Worm (Caenorhabditis elegans) whole organism, L4 larva: ENCODE results near the gene tiar-2.

Experiments used
- F49E8.2 ChIP-seq: sonication (generic microtip); optimal IDR thresholded peaks from 2 replicates; lab custom pipeline; 2016; ENCODE audit warnings: missing compliant biosample characterization, mild to moderate bottlenecking, missing genetic modification characterization, borderline replicate concordance
- T26A8.4 ChIP-seq: fragments of 200-800 bp; sonication (Bioruptor generic); IDR thresholded peaks from 2 replicates; pipeline ENCODE4 v1.3.6; 2022; ENCODE audit warnings: missing genetic modification characterization, missing compliant biosample characterization
- Y48G9A.11 ChIP-seq: fragments of 200-800 bp; sonication (Bioruptor generic); IDR thresholded peaks from 2 replicates; pipeline ENCODE4 v1.3.6; 2022; ENCODE audit warnings: missing genetic modification reagents, missing genetic modification characterization, missing compliant biosample characterization
- Y5F2A.4 ChIP-seq: fragments of 200-800 bp; sonication (Bioruptor generic); optimal IDR thresholded peaks from 2 replicates; lab custom pipeline; 2018; ENCODE audit warnings: mild to moderate bottlenecking, missing genetic modification characterization, missing compliant biosample characterization
- aha-1 ChIP-seq: fragments of 150-350 bp; peaks from one replicate; lab custom pipeline; 2014; ENCODE audit warnings: missing biosample characterization, missing genetic modification characterization
- aly-2 ChIP-seq: sonication (generic microtip); optimal IDR thresholded peaks from 2 replicates; lab custom pipeline; 2018; ENCODE audit warnings: missing biosample characterization, missing genetic modification characterization
- ama-1 ChIP-seq: fragments of 150-350 bp; optimal IDR thresholded peaks from 2 replicates; lab custom pipeline; 2014; ENCODE audit warnings: inconsistent platforms, mixed read lengths
- ceh-28 ChIP-seq: fragments of 150-350 bp; optimal IDR thresholded peaks from 2 replicates; lab custom pipeline; 2014; ENCODE audit warnings: missing biosample characterization, missing genetic modification reagents, missing genetic modification characterization
- ceh-32 ChIP-seq: sonication (generic microtip); optimal IDR thresholded peaks from 2 replicates; lab custom pipeline; 2016; ENCODE audit warnings: mild to moderate bottlenecking, missing genetic modification characterization, missing compliant biosample characterization; ENCODE audit not compliant: poor library complexity
- ceh-82 ChIP-seq: sonication (generic microtip); optimal IDR thresholded peaks from 2 replicates; lab custom pipeline; 2017; ENCODE audit warnings: missing biosample characterization, missing genetic modification characterization
- ctbp-1 ChIP-seq: fragments of 200-800 bp; sonication (Bioruptor generic); IDR thresholded peaks from 2 replicates; pipeline ENCODE4 v1.3.6; 2022; ENCODE audit warnings: missing genetic modification reagents, missing genetic modification characterization, missing compliant biosample characterization
- daf-12 ChIP-seq: fragments of 150-350 bp; optimal IDR thresholded peaks from 2 replicates; lab custom pipeline; 2014; ENCODE audit warnings: missing biosample characterization, missing genetic modification reagents, missing genetic modification characterization
- daf-19 ChIP-seq: fragments of 200-800 bp; sonication (Bioruptor generic); conservative IDR thresholded peaks from 2 replicates; pipeline ENCODE4 v1.3.6; 2022; ENCODE audit warnings: missing genetic modification characterization, missing compliant biosample characterization
- dmd-6 ChIP-seq: fragments of 200-800 bp; sonication (Bioruptor generic); IDR thresholded peaks from 2 replicates; pipeline ENCODE4 v1.3.6; 2022; ENCODE audit warnings: missing genetic modification reagents, missing genetic modification characterization, missing compliant biosample characterization
- dmd-9 ChIP-seq: fragments of 200-800 bp; sonication (Bioruptor generic); IDR thresholded peaks from 2 replicates; pipeline ENCODE4 v1.3.6; 2022; ENCODE audit warnings: missing genetic modification reagents, missing genetic modification characterization, missing compliant biosample characterization
- dve-1 ChIP-seq: sonication (generic microtip); optimal IDR thresholded peaks from 2 replicates; lab custom pipeline; 2017; ENCODE audit warnings: antibody characterized with exemption, mild to moderate bottlenecking, missing genetic modification characterization, missing compliant biosample characterization; ENCODE audit not compliant: insufficient read depth
- egl-43 ChIP-seq: fragments of 200-800 bp; sonication (Bioruptor generic); IDR thresholded peaks from 2 replicates; pipeline ENCODE4 v1.3.6; 2022; ENCODE audit warnings: missing genetic modification reagents, missing genetic modification characterization, missing compliant biosample characterization
- fkh-10 ChIP-seq: fragments of 150-350 bp; optimal IDR thresholded peaks from 2 replicates; lab custom pipeline; 2014; ENCODE audit warnings: missing biosample characterization, missing genetic modification reagents, missing genetic modification characterization
- fos-1 ChIP-seq: fragments of 150-350 bp; optimal IDR thresholded peaks from 2 replicates; lab custom pipeline; 2014; ENCODE audit warnings: missing biosample characterization, missing genetic modification characterization
- gei-8 ChIP-seq: fragments of 200-800 bp; sonication (Bioruptor generic); optimal IDR thresholded peaks from 2 replicates; lab custom pipeline; 2018; ENCODE audit warnings: mild to moderate bottlenecking, missing genetic modification characterization, missing compliant biosample characterization
- hif-1 ChIP-seq, 2 experiments: sonication (generic microtip); optimal IDR thresholded peaks; 2 replicates each; lab custom pipeline; 2016 to 2017; ENCODE audit warnings: missing compliant biosample characterization in 2 of 2, missing genetic modification characterization in 2 of 2, missing genetic modification reagents in 2 of 2, missing genotype in 2 of 2, mild to moderate bottlenecking in 1 of 2
- hlh-11 ChIP-seq: fragments of 200-800 bp; sonication (Bioruptor generic); optimal IDR thresholded peaks from 2 replicates; lab custom pipeline; 2018; ENCODE audit warnings: mild to moderate bottlenecking, missing genetic modification characterization, missing compliant biosample characterization
- hlh-30 ChIP-seq: sonication (generic microtip); optimal IDR thresholded peaks from 2 replicates; lab custom pipeline; 2017; ENCODE audit warnings: antibody characterized with exemption, mild to moderate bottlenecking, missing genetic modification characterization, missing compliant biosample characterization; ENCODE audit not compliant: insufficient read depth
- hmg-1.1 ChIP-seq: fragments of 200-800 bp; sonication (Bioruptor generic); IDR thresholded peaks from 2 replicates; pipeline ENCODE4 v1.3.6; 2022; ENCODE audit warnings: missing genetic modification reagents, missing genetic modification characterization, missing compliant biosample characterization
- lsy-2 ChIP-seq, 2 experiments: fragments of 150-350 bp in 1 of 2; sonication (generic microtip) in 1 of 2; optimal IDR thresholded peaks; 2 replicates each; lab custom pipeline; 2014 to 2017; ENCODE audit warnings: missing biosample characterization in 2 of 2, missing genetic modification characterization in 2 of 2
- madf-9 ChIP-seq: fragments of 200-800 bp; sonication (Bioruptor generic); conservative IDR thresholded peaks from 2 replicates; pipeline ENCODE4 v1.3.6; 2022; ENCODE audit warnings: missing genetic modification reagents, missing genetic modification characterization, missing compliant biosample characterization
- mdl-1 ChIP-seq, 2 experiments: fragments of 150-350 bp in 1 of 2; sonication (generic microtip) in 1 of 2; optimal IDR thresholded peaks; 2 replicates each; lab custom pipeline; 2014 to 2017; ENCODE audit warnings: missing biosample characterization in 2 of 2, missing genetic modification characterization in 2 of 2
- mep-1 ChIP-seq: fragments of 150-350 bp; sonication (generic microtip); optimal IDR thresholded peaks from 3 replicates; lab custom pipeline; 2014; ENCODE audit warnings: missing biosample characterization, missing genetic modification characterization
- mes-2 ChIP-seq: sonication (generic microtip); optimal IDR thresholded peaks from 2 replicates; lab custom pipeline; 2016; ENCODE audit warnings: missing genotype, mild to moderate bottlenecking, missing genetic modification characterization, missing compliant biosample characterization; ENCODE audit not compliant: poor library complexity, severe bottlenecking
- mxl-2 ChIP-seq: fragments of 200-800 bp; sonication (Bioruptor generic); conservative IDR thresholded peaks from 2 replicates; pipeline ENCODE4 v1.3.6; 2022; ENCODE audit warnings: missing genetic modification reagents, missing genetic modification characterization, missing compliant biosample characterization
- mxl-3 ChIP-seq: fragments of 200-800 bp; sonication (Bioruptor generic); optimal IDR thresholded peaks from 2 replicates; lab custom pipeline; 2018; ENCODE audit warnings: mild to moderate bottlenecking, missing genetic modification characterization, missing compliant biosample characterization
- nhr-10 ChIP-seq: fragments of 150-350 bp; optimal IDR thresholded peaks from 2 replicates; lab custom pipeline; 2014; ENCODE audit warnings: missing biosample characterization, missing genetic modification characterization
- nhr-111 ChIP-seq: fragments of 200-800 bp; sonication (Bioruptor generic); optimal IDR thresholded peaks from 2 replicates; lab custom pipeline; 2018; ENCODE audit warnings: mild to moderate bottlenecking, missing genetic modification characterization, missing compliant biosample characterization
- nhr-28 ChIP-seq: fragments of 150-350 bp; optimal IDR thresholded peaks from 2 replicates; lab custom pipeline; 2014; ENCODE audit warnings: missing biosample characterization, missing genetic modification characterization
- nhr-42 ChIP-seq: fragments of 200-800 bp; sonication (Bioruptor generic); IDR thresholded peaks from 2 replicates; pipeline ENCODE4 v1.3.6; 2022; ENCODE audit warnings: missing genetic modification characterization, missing compliant biosample characterization
- nhr-77 ChIP-seq: fragments of 150-350 bp; optimal IDR thresholded peaks from 2 replicates; lab custom pipeline; 2014; ENCODE audit warnings: missing biosample characterization, missing genetic modification characterization
- php-3 ChIP-seq: fragments of 200-800 bp; sonication (Bioruptor generic); IDR thresholded peaks from 2 replicates; pipeline ENCODE4 v1.3.6; 2022; ENCODE audit warnings: missing genetic modification reagents, missing genetic modification characterization, missing compliant biosample characterization
- saeg-2 ChIP-seq: fragments of 200-800 bp; sonication (Bioruptor generic); IDR thresholded peaks from 2 replicates; pipeline ENCODE4 v1.3.6; 2022; ENCODE audit warnings: missing genetic modification reagents, missing genetic modification characterization, missing compliant biosample characterization
- sdz-12 ChIP-seq: fragments of 200-800 bp; sonication (Bioruptor generic); optimal IDR thresholded peaks from 2 replicates; lab custom pipeline; 2018; ENCODE audit warnings: mild to moderate bottlenecking, missing genetic modification characterization, missing compliant biosample characterization
- set-16 ChIP-seq: fragments of 200-800 bp; sonication (Bioruptor generic); IDR thresholded peaks from 2 replicates; pipeline ENCODE4 v1.3.6; 2022; ENCODE audit warnings: missing genetic modification reagents, missing genetic modification characterization, missing compliant biosample characterization
- snpc-1.2 ChIP-seq: fragments of 200-800 bp; sonication (Bioruptor generic); IDR thresholded peaks from 2 replicates; pipeline ENCODE4 v1.3.6; 2022; ENCODE audit warnings: missing genetic modification reagents, missing genetic modification characterization, missing compliant biosample characterization
- tag-97 ChIP-seq: fragments of 200-800 bp; sonication (Bioruptor generic); IDR thresholded peaks from 2 replicates; pipeline ENCODE4 v1.3.6; 2022; ENCODE audit warnings: missing genetic modification characterization, missing compliant biosample characterization
- unc-62 ChIP-seq, 3 experiments: fragments of 150-350 bp in 1 of 3; sonication (generic microtip); optimal IDR thresholded peaks in 2 of 3; peaks in 1 of 3; 1 replicate in 1 of 3; 2 replicates in 2 of 3; lab custom pipeline; 2014 to 2017; ENCODE audit warnings: missing biosample characterization in 3 of 3, missing genetic modification characterization in 3 of 3, missing genetic modification reagents in 3 of 3, missing genotype in 1 of 3
- zfp-3 ChIP-seq: fragments of 200-800 bp; sonication (Bioruptor generic); conservative IDR thresholded peaks from 2 replicates; pipeline ENCODE4 v1.3.6; 2022; ENCODE audit warnings: missing genetic modification reagents, missing genetic modification characterization, missing compliant biosample characterization
- zip-11 ChIP-seq: fragments of 200-800 bp; sonication (Bioruptor generic); IDR thresholded peaks from 2 replicates; pipeline ENCODE4 v1.3.6; 2022; ENCODE audit warnings: missing genetic modification characterization, missing compliant biosample characterization

tiar-2 gene

ce11 chrII:12796040-12796502 is 27.6 kb downstream of the tiar-2 start, which contains the start of gene cpt-1:
cpt-1 (minus strand) TSS chrII:12796452.
- TF ChIP-seq mes-2 (tag; lab: Kevin White, UChicago) (no peak), set-16 (GFP tag; lab: Robert Waterston, UW) (peak; percentile 22; the same call in 1 of the 2 replicates), ceh-32 (tag; lab: Kevin White, UChicago) (no peak), zip-11 (no peak), hlh-11 (tag; lab: Kevin White, UChicago) (peak; percentile 1), ceh-28 (tag; lab: Kevin White, UChicago) (no peak), dmd-6 (no peak), nhr-111 (GFP tag; lab: Kevin White, UChicago) (no peak), aha-1 (tag; lab: Kevin White, UChicago) (peak; percentile 93), Y48G9A.11 (GFP tag; lab: Robert Waterston, UW) (no peak), egl-43 (GFP tag; lab: Robert Waterston, UW) (peak; percentile 58; the same call in 1 of the 2 replicates), dmd-9 (GFP tag; lab: Robert Waterston, UW) (no peak), T26A8.4 (GFP tag; lab: Robert Waterston, UW) (peak; percentile 73), daf-12 (tag; lab: Kevin White, UChicago) (no peak), hmg-1.1 (GFP tag; lab: Robert Waterston, UW) (no peak), mxl-3 (GFP tag; lab: Kevin White, UChicago) (peak; percentile 3)
- TF ChIP-seq, all 104 proteins: peak for 6

ce11 chrII:12797211-12797794 is 28.8 kb downstream of the tiar-2 start:
- TF ChIP-seq mxl-2 (no peak), madf-9 (no peak), nhr-42 (GFP tag; lab: Robert Waterston, UW) (no peak), ctbp-1 (no peak; the same call in 1 of the 2 replicates), saeg-2 (no peak), mep-1 (peak; percentile 11), ceh-82 (no peak), Y5F2A.4 (GFP tag; lab: Kevin White, UChicago) (no peak), aly-2 (tag; lab: Kevin White, UChicago) (no peak), hif-1 (tag; optimal IDR thresholded peaks at IDR 0.05; lab: Kevin White, UChicago) (no peak), nhr-28 (tag; lab: Kevin White, UChicago) (peak; percentile 36), mxl-3 (GFP tag; lab: Kevin White, UChicago) (peak; percentile 53), gei-8 (no peak), php-3 (GFP tag; lab: Robert Waterston, UW) (peak; percentile 58; the same call in 1 of the 2 replicates), F49E8.2 (tag; lab: Kevin White, UChicago) (no peak), hmg-1.1 (GFP tag; lab: Robert Waterston, UW) (no peak; the same call in 1 of the 2 replicates), snpc-1.2 (peak; percentile 10; the same call in 1 of the 2 replicates), lsy-2 (tag; optimal IDR thresholded peaks at IDR 0.05; lab: Kevin White, UChicago) (peak in 1 of 2 experiments; percentile 35), tag-97 (no peak), unc-62 (GFP tag; optimal IDR thresholded peaks at IDR 0.05 in 1 of 2; lab: Kevin White, UChicago) (peak in 1 of 2 experiments; percentile 53), unc-62 (tag; optimal IDR thresholded peaks at IDR 0.05; lab: Kevin White, UChicago) (no peak), egl-43 (GFP tag; lab: Robert Waterston, UW) (0 out of 2 replicates have a peak, but pooled peaks have one; percentile 46), aha-1 (tag; lab: Kevin White, UChicago) (no peak), zfp-3 (GFP tag; lab: Robert Waterston, UW) (0 out of 2 replicates have a peak, but pooled peaks have one; percentile 17), mdl-1 (tag; optimal IDR thresholded peaks at IDR 0.05; lab: Kevin White, UChicago) (peak in 1 of 2 experiments; percentile 65), nhr-10 (tag; lab: Kevin White, UChicago) (no peak), ama-1 (lab: Kevin White, UChicago) (no peak), daf-12 (tag; lab: Kevin White, UChicago) (no peak), set-16 (GFP tag; lab: Robert Waterston, UW) (peak; percentile 50), daf-19 (GFP tag; lab: Robert Waterston, UW) (no peak), hlh-30 (tag; lab: Kevin White, UChicago) (peak; percentile 9), nhr-77 (peak; percentile 32), fkh-10 (no peak), fos-1 (no peak), sdz-12 (GFP tag; lab: Kevin White, UChicago) (peak; percentile 48), dmd-6 (peak; percentile 80), dve-1 (tag; lab: Kevin White, UChicago) (peak; percentile 63)
